Worm (Caenorhabditis elegans): ENCODE measurements around the gene oac-10.

DNA sequence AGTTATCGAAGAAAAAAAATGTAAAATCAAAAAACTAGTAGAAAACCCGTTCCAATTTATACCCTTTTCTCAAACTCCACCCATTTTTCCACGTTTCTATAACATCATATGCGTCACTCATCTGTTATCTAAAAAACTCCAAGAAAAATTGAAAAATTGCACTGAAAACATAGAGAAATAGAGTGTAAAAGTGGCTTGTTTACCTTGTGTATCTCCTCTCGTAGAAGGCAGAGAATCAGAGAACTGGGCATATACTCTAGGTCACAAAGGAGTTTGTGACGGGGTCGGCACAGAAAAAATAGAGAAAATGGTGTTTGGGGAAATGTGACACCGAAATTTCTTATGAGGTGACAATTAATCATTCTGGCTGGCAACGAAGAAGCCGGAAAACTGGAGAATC lies 41.6 kb downstream of the oac-10 start:
- TF ChIP-seq hmg-4 (GFP tag; optimal IDR thresholded peaks at IDR 0.05), result no peak
- no peak for TF ChIP-seq ama-1 (optimal IDR thresholded peaks at IDR 0.05)
- TF ChIP-seq tbx-37 (GFP tag; conservative IDR thresholded peaks at IDR 0.05), result no peak
- TF ChIP-seq flt-1 (GFP tag; IDR thresholded peaks at IDR 0.05), result no peak
- TF ChIP-seq F13C5.2 (tag; optimal IDR thresholded peaks at IDR 0.05), result no peak
- TF ChIP-seq tbx-11 (GFP tag; IDR thresholded peaks at IDR 0.05), result no peak
- TF ChIP-seq hmbx-1 (tag; optimal IDR thresholded peaks at IDR 0.05), result no peak
- no peak for TF ChIP-seq ceh-13 (GFP tag; optimal IDR thresholded peaks at IDR 0.05)
- TF ChIP-seq scrt-1 (GFP tag; IDR thresholded peaks at IDR 0.05), result no peak
- no peak for TF ChIP-seq ets-7 (tag; optimal IDR thresholded peaks at IDR 0.05)
- no peak for TF ChIP-seq tra-4 (tag; optimal IDR thresholded peaks at IDR 0.05)
- TF ChIP-seq hnd-1 (tag; optimal IDR thresholded peaks at IDR 0.05), result no peak
- no peak for TF ChIP-seq aly-1 (tag; optimal IDR thresholded peaks at IDR 0.05)
- TF ChIP-seq pes-1 (GFP tag; IDR thresholded peaks at IDR 0.05), result no peak

Measured in whole organism, early embryonic.